Worm (Caenorhabditis elegans) whole organism, L1 larva: ENCODE results near the gene ins-35.

Experiments
- C16A3.4 ChIP-seq: fragments of 150-350 bp; optimal IDR thresholded peaks from 2 replicates; lab custom pipeline; 2014; ENCODE audit warnings: missing biosample characterization, missing genetic modification characterization
- F16B12.6 ChIP-seq: fragments of 150-350 bp; optimal IDR thresholded peaks from 2 replicates; lab custom pipeline; 2014; ENCODE audit warnings: missing biosample characterization, missing genetic modification characterization
- Y116A8C.19 ChIP-seq: sonication (generic microtip); optimal IDR thresholded peaks from 2 replicates; lab custom pipeline; 2016; ENCODE audit warnings: missing compliant biosample characterization, missing genetic modification characterization, borderline replicate concordance
- aha-1 ChIP-seq: fragments of 150-350 bp; optimal IDR thresholded peaks from 2 replicates; lab custom pipeline; 2014; ENCODE audit warnings: missing biosample characterization, missing genetic modification characterization
- alr-1 ChIP-seq: fragments of 200-800 bp; sonication (Bioruptor generic); optimal IDR thresholded peaks from 2 replicates; lab custom pipeline; 2018; ENCODE audit warnings: borderline replicate concordance, mild to moderate bottlenecking, missing genetic modification characterization, missing compliant biosample characterization
- ceh-63 ChIP-seq: fragments of 200-800 bp; sonication (Bioruptor generic); optimal IDR thresholded peaks from 2 replicates; lab custom pipeline; 2018; ENCODE audit warnings: mild to moderate bottlenecking, missing genetic modification characterization, missing compliant biosample characterization
- ceh-88 ChIP-seq: fragments of 200-800 bp; sonication (Bioruptor generic); IDR thresholded peaks from 2 replicates; pipeline ENCODE4 v1.3.6; 2022; ENCODE audit warnings: missing genetic modification characterization, missing compliant biosample characterization
- ces-1 ChIP-seq: fragments of 150-350 bp; optimal IDR thresholded peaks from 2 replicates; lab custom pipeline; 2014; ENCODE audit warnings: missing biosample characterization, missing genetic modification reagents, missing genetic modification characterization
- dpl-1 ChIP-seq, 3 experiments: fragments of 150-350 bp in 2 of 3; sonication (generic microtip) in 1 of 3; optimal IDR thresholded peaks; 2 replicates each; lab custom pipeline; 2014 to 2017; ENCODE audit warnings: missing biosample characterization in 3 of 3, missing genetic modification characterization in 3 of 3, missing genetic modification reagents in 3 of 3
- egl-27 ChIP-seq, 2 experiments: fragments of 150-350 bp in 1 of 2; sonication (generic microtip); optimal IDR thresholded peaks; 3 replicates each; lab custom pipeline; 2017 to 2018; ENCODE audit warnings: missing biosample characterization in 2 of 2, missing genetic modification characterization in 2 of 2, missing genetic modification reagents in 2 of 2
- fkh-4 ChIP-seq: sonication (generic microtip); optimal IDR thresholded peaks from 2 replicates; lab custom pipeline; 2016; ENCODE audit warnings: missing compliant biosample characterization, missing genetic modification characterization, borderline replicate concordance
- fkh-8 ChIP-seq: sonication (generic microtip); optimal IDR thresholded peaks from 2 replicates; lab custom pipeline; 2016; ENCODE audit warnings: mild to moderate bottlenecking, missing genetic modification characterization, missing compliant biosample characterization
- grh-1 ChIP-seq: fragments of 200-800 bp; sonication (Bioruptor generic); IDR thresholded peaks from 2 replicates; pipeline ENCODE4 v1.3.6; 2022; ENCODE audit warnings: missing genetic modification reagents, missing genetic modification characterization, missing compliant biosample characterization
- hpl-2 ChIP-seq: fragments of 150-350 bp; optimal IDR thresholded peaks from 2 replicates; lab custom pipeline; 2014; ENCODE audit warnings: missing biosample characterization, missing genetic modification reagents, missing genetic modification characterization
- irx-1 ChIP-seq: sonication (generic microtip); optimal IDR thresholded peaks from 2 replicates; lab custom pipeline; 2016; ENCODE audit warnings: missing genetic modification characterization, missing compliant biosample characterization
- lin-14 ChIP-seq: fragments of 200-800 bp; sonication (Bioruptor generic); optimal IDR thresholded peaks from 2 replicates; lab custom pipeline; 2018; ENCODE audit warnings: mild to moderate bottlenecking, missing genetic modification characterization, moderate library complexity, missing compliant biosample characterization
- lin-35 ChIP-seq, 2 experiments: fragments of 150-350 bp; optimal IDR thresholded peaks; 2 replicates each; lab custom pipeline; 2014; ENCODE audit warnings: missing biosample characterization in 2 of 2, missing genetic modification characterization in 2 of 2, missing genetic modification reagents in 2 of 2
- lin-39 ChIP-seq: fragments of 150-350 bp; optimal IDR thresholded peaks from 2 replicates; lab custom pipeline; 2014; ENCODE audit warnings: missing biosample characterization, missing genetic modification reagents, missing genetic modification characterization
- lir-3 ChIP-seq: sonication (generic microtip); optimal IDR thresholded peaks from 2 replicates; lab custom pipeline; 2016; ENCODE audit warnings: mild to moderate bottlenecking, missing genetic modification characterization, moderate library complexity, missing compliant biosample characterization; ENCODE audit not compliant: poor library complexity
- mdl-1 ChIP-seq, 2 experiments: fragments of 150-350 bp; optimal IDR thresholded peaks; 2 replicates each; lab custom pipeline; 2014 to 2017; ENCODE audit warnings: missing biosample characterization in 2 of 2, missing genetic modification characterization in 2 of 2, inconsistent platforms in 1 of 2
- mep-1 ChIP-seq: fragments of 150-350 bp; optimal IDR thresholded peaks from 2 replicates; lab custom pipeline; 2014; ENCODE audit warnings: missing biosample characterization, missing genetic modification characterization
- nhr-12 ChIP-seq: sonication (generic microtip); optimal IDR thresholded peaks from 2 replicates; lab custom pipeline; 2017; ENCODE audit warnings: missing biosample characterization, missing genetic modification characterization
- nhr-19 ChIP-seq: fragments of 200-800 bp; sonication (Bioruptor generic); conservative IDR thresholded peaks from 2 replicates; pipeline ENCODE4 v1.3.6; 2022; ENCODE audit warnings: missing genetic modification characterization, missing compliant biosample characterization
- nhr-237 ChIP-seq: fragments of 150-350 bp; optimal IDR thresholded peaks from 2 replicates; lab custom pipeline; 2014; ENCODE audit warnings: missing biosample characterization, missing genetic modification characterization
- nhr-28 ChIP-seq: fragments of 150-350 bp; optimal IDR thresholded peaks from 2 replicates; lab custom pipeline; 2014; ENCODE audit warnings: missing biosample characterization, missing genetic modification characterization
- nhr-47 ChIP-seq: sonication (generic microtip); optimal IDR thresholded peaks from 2 replicates; lab custom pipeline; 2016; ENCODE audit warnings: mild to moderate bottlenecking, missing genetic modification characterization, moderate library complexity, missing compliant biosample characterization
- nhr-71 ChIP-seq: sonication (generic microtip); optimal IDR thresholded peaks from 2 replicates; lab custom pipeline; 2016; ENCODE audit warnings: mild to moderate bottlenecking, missing genetic modification characterization, moderate library complexity, missing compliant biosample characterization
- nhr-76 ChIP-seq: sonication (generic microtip); optimal IDR thresholded peaks from 2 replicates; lab custom pipeline; 2017; ENCODE audit warnings: missing biosample characterization, missing genetic modification characterization
- nhr-77 ChIP-seq: fragments of 150-350 bp; optimal IDR thresholded peaks from 2 replicates; lab custom pipeline; 2014; ENCODE audit warnings: missing biosample characterization, missing genetic modification characterization
- nhr-84 ChIP-seq: sonication (generic microtip); optimal IDR thresholded peaks from 2 replicates; lab custom pipeline; 2017; ENCODE audit warnings: missing biosample characterization, missing genetic modification characterization
- nhr-85 ChIP-seq: sonication (generic microtip); peaks from one replicate; lab custom pipeline; 2016; ENCODE audit warnings: missing genetic modification characterization, inconsistent platforms, missing compliant biosample characterization
- nhr-90 ChIP-seq: sonication (generic microtip); optimal IDR thresholded peaks from 2 replicates; lab custom pipeline; 2016; ENCODE audit warnings: mild to moderate bottlenecking, missing genetic modification characterization, missing compliant biosample characterization; ENCODE audit not compliant: poor library complexity
- pax-3 ChIP-seq: fragments of 200-800 bp; sonication (Bioruptor generic); optimal IDR thresholded peaks from 2 replicates; lab custom pipeline; 2018; ENCODE audit warnings: mild to moderate bottlenecking, missing genetic modification characterization, moderate library complexity, missing compliant biosample characterization
- pqm-1 ChIP-seq: sonication (generic microtip); optimal IDR thresholded peaks from 3 replicates; lab custom pipeline; 2017; ENCODE audit warnings: missing biosample characterization, missing genetic modification characterization
- snu-23 ChIP-seq: sonication (generic microtip); optimal IDR thresholded peaks from 2 replicates; lab custom pipeline; 2016; ENCODE audit warnings: missing genetic modification characterization, missing compliant biosample characterization
- sox-4 ChIP-seq: sonication (generic microtip); optimal IDR thresholded peaks from 2 replicates; lab custom pipeline; 2016; ENCODE audit warnings: missing genetic modification characterization, missing compliant biosample characterization
- sptf-1 ChIP-seq: fragments of 150-350 bp; optimal IDR thresholded peaks from 2 replicates; lab custom pipeline; 2014; ENCODE audit warnings: missing biosample characterization, missing genetic modification characterization
- swsn-7 ChIP-seq: sonication (generic microtip); optimal IDR thresholded peaks from 2 replicates; lab custom pipeline; 2016; ENCODE audit warnings: missing genetic modification characterization, missing compliant biosample characterization
- tbx-2 ChIP-seq: sonication (generic microtip); optimal IDR thresholded peaks from 2 replicates; lab custom pipeline; 2016; ENCODE audit warnings: missing genetic modification characterization, missing compliant biosample characterization
- unc-62 ChIP-seq: fragments of 150-350 bp; optimal IDR thresholded peaks from 2 replicates; lab custom pipeline; 2014; ENCODE audit warnings: missing biosample characterization, missing genetic modification reagents, missing genetic modification characterization
- unc-86 ChIP-seq: sonication (generic microtip); optimal IDR thresholded peaks from 2 replicates; lab custom pipeline; 2016; ENCODE audit warnings: missing genetic modification characterization, missing compliant biosample characterization
- xbp-1 ChIP-seq: sonication (generic microtip); optimal IDR thresholded peaks from 2 replicates; lab custom pipeline; 2016; ENCODE audit warnings: missing genetic modification characterization, missing compliant biosample characterization
- zag-1 ChIP-seq: fragments of 150-350 bp; optimal IDR thresholded peaks from 2 replicates; lab custom pipeline; 2014; ENCODE audit warnings: missing biosample characterization, missing genetic modification characterization
- ztf-4 ChIP-seq: fragments of 150-350 bp; optimal IDR thresholded peaks from 2 replicates; lab custom pipeline; 2014; ENCODE audit warnings: missing biosample characterization, missing genetic modification characterization

The ins-35 gene

DNA sequence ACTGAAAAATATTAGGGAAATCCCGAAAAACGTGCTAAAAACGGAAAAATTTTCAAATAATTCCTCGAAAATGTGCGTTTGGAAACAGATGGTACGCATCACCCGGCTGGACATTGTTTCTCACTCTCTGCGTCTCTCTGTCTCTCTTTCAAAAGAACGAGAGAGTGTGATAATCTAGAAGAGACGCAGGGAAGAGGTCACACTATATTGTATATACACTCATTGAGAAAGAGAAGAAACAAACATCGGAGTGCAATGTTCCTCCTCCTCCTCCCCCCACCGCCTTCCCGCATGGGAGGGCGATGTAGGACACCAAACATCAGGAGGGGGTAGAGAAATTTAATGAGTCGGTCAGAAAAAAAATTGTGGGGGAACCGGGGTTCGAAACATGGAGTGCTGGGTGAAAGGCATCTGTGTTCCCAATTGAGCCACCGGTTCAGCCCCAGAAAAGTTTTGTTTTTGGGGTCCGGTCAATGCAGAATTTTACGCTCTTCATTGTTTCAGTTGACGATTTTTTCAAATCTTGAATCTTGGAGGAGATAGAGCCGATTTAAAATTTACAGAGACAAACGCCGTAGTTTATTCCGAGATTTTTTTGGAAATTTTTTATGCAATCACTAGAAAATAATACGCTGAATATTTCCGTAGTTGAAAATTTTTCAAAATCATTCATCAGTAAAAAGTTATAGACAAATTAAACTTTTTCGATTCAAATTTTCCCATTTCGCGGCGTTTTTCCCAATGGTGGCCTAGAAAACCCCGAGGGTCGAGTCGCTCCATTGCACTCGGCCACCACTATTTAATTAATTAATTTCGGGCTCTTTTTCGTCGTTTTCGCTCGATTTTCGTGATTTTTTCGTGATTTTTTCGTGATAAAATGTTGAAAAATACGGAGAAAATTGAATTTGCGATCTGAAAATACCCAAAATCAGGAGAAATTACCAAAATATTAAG is 49.2 kb downstream of the ins-35 start (continued):
- TF ChIP-seq egl-27 (tag; optimal IDR thresholded peaks at IDR 0.05; lab: Kevin White, UChicago) = no peak
- TF ChIP-seq hpl-2 (GFP tag; lab: Kevin White, UChicago) = no peak
- peak; percentile 77 for TF ChIP-seq nhr-71
- peak in 1 of 2 experiments; percentile 64 for TF ChIP-seq mdl-1 (tag; optimal IDR thresholded peaks at IDR 0.05; lab: Kevin White, UChicago)
- no peak for TF ChIP-seq ces-1
- peak; percentile 64 for TF ChIP-seq nhr-90 (tag; lab: Kevin White, UChicago)
- TF ChIP-seq pqm-1 = no peak
- TF ChIP-seq lir-3 (tag; lab: Kevin White, UChicago) = peak; percentile 88
- no peak for TF ChIP-seq sptf-1
- TF ChIP-seq nhr-28 (tag; lab: Kevin White, UChicago) = no peak
- no peak for TF ChIP-seq ceh-63
- no peak for TF ChIP-seq ztf-4 (tag; lab: Kevin White, UChicago)
- peak; percentile 66 for TF ChIP-seq fkh-8
- TF ChIP-seq unc-86 (tag; lab: Kevin White, UChicago) = peak; percentile 52
- peak; percentile 71 for TF ChIP-seq nhr-47
- TF ChIP-seq nhr-77 (tag; lab: Kevin White, UChicago) = no peak
- peak; percentile 62 for TF ChIP-seq mep-1 (tag; lab: Kevin White, UChicago)
- TF ChIP-seq aha-1 = no peak
- TF ChIP-seq F16B12.6 (tag; lab: Kevin White, UChicago) = peak; percentile 20
- TF ChIP-seq tbx-2 (tag; lab: Kevin White, UChicago) = peak; percentile 68
- TF ChIP-seq nhr-85 (tag; lab: Kevin White, UChicago) = peak; percentile 90
- TF ChIP-seq grh-1 (GFP tag; lab: Robert Waterston, UW) = peak; percentile 48
- no peak for TF ChIP-seq ceh-88 (GFP tag; lab: Robert Waterston, UW)
- peak; percentile 12 for TF ChIP-seq Y116A8C.19 (tag; lab: Kevin White, UChicago)
- TF ChIP-seq pax-3 = peak; percentile 43
- no peak for TF ChIP-seq nhr-76 (tag; lab: Kevin White, UChicago)
- TF ChIP-seq lin-35 (GFP tag; optimal IDR thresholded peaks at IDR 0.05; lab: Kevin White, UChicago) = peak; percentile 92
- no peak for TF ChIP-seq nhr-84
- peak; percentile 31 for TF ChIP-seq C16A3.4
- peak; percentile 87 for TF ChIP-seq lin-14 (GFP tag; lab: Kevin White, UChicago)
- no peak for TF ChIP-seq unc-62 (GFP tag; lab: Kevin White, UChicago)
- TF ChIP-seq lin-39 (tag; lab: Kevin White, UChicago) = no peak
- peak; percentile 57 for TF ChIP-seq nhr-19 (GFP tag; lab: Robert Waterston, UW)
- peak; percentile 61 for TF ChIP-seq snu-23 (GFP tag; lab: Kevin White, UChicago)
- TF ChIP-seq, all 84 proteins: peak for 46

- TF ChIP-seq lin-14 (GFP tag; lab: Kevin White, UChicago) (no peak), xbp-1 (tag; lab: Kevin White, UChicago) (no peak), swsn-7 (tag; lab: Kevin White, UChicago) (no peak), unc-86 (tag; lab: Kevin White, UChicago) (no peak), grh-1 (GFP tag; lab: Robert Waterston, UW) (no peak), dpl-1 (GFP tag; optimal IDR thresholded peaks at IDR 0.05; lab: Kevin White, UChicago) (no peak), ceh-63 (no peak), nhr-12 (tag; lab: Kevin White, UChicago) (no peak), alr-1 (tag; lab: Kevin White, UChicago) (no peak), fkh-4 (tag; lab: Kevin White, UChicago) (no peak), nhr-90 (tag; lab: Kevin White, UChicago) (no peak), pqm-1 (no peak), sox-4 (tag; lab: Kevin White, UChicago) (no peak), snu-23 (GFP tag; lab: Kevin White, UChicago) (no peak), irx-1 (tag; lab: Kevin White, UChicago) (no peak), zag-1 (no peak), fkh-8 (no peak), nhr-237 (tag; lab: Kevin White, UChicago) (no peak)
- TF ChIP-seq, all 84 proteins: peak for 0
Measured at ce11 chrV:20425183-20425400, 49.8 kb downstream of the ins-35 start, which contains the start of the genes fce-2 and F48F5.8. fce-2 (plus strand) TSS chrV:20425301. F48F5.8 (plus strand) TSS chrV:20425342.
